Worm (Caenorhabditis elegans) whole organism, young adult: ENCODE measurements around the gene F40F12.9.

ENCODE experiments used
- ama-1 ChIP-seq, 3 experiments: fragments of 150-350 bp in 1 of 3; sonication (generic microtip) in 2 of 3; optimal IDR thresholded peaks; 2 replicates each; lab custom pipeline; 2014 to 2018; ENCODE audit warnings: missing biosample characterization in 2 of 3, missing genetic modification characterization in 2 of 3, missing genetic modification reagents in 2 of 3
- nhr-179 ChIP-seq: sonication (generic microtip); optimal IDR thresholded peaks from 2 replicates; lab custom pipeline; 2016; ENCODE audit warnings: mild to moderate bottlenecking, missing genetic modification characterization, missing compliant biosample characterization
- sea-2 ChIP-seq: fragments of 200-800 bp; sonication (Bioruptor generic); IDR thresholded peaks from 2 replicates; pipeline ENCODE4 v1.3.6; 2022; ENCODE audit warnings: missing genetic modification characterization, missing compliant biosample characterization
- unc-62 ChIP-seq: fragments of 150-350 bp; optimal IDR thresholded peaks from 2 replicates; lab custom pipeline; 2014; ENCODE audit warnings: missing biosample characterization, missing genetic modification reagents, missing genetic modification characterization

- no peak for TF ChIP-seq sea-2 (GFP tag; lab: Robert Waterston, UW)
- TF ChIP-seq nhr-179 (tag; lab: Kevin White, UChicago): no peak
- no peak for TF ChIP-seq unc-62 (GFP tag; lab: Kevin White, UChicago)
- no peak for TF ChIP-seq ama-1 (optimal IDR thresholded peaks at IDR 0.05; lab: Kevin White, UChicago)
- TF ChIP-seq ama-1 (GFP tag; optimal IDR thresholded peaks at IDR 0.05; lab: Kevin White, UChicago): no peak
Measured at ce11 chrIII:9878828-9879227, 32.3 kb upstream of the F40F12.9 start, which contains the start of gene ZK757.2.
